Worm (Caenorhabditis elegans): ENCODE measurements around the gene F54H12.8.

DNA sequence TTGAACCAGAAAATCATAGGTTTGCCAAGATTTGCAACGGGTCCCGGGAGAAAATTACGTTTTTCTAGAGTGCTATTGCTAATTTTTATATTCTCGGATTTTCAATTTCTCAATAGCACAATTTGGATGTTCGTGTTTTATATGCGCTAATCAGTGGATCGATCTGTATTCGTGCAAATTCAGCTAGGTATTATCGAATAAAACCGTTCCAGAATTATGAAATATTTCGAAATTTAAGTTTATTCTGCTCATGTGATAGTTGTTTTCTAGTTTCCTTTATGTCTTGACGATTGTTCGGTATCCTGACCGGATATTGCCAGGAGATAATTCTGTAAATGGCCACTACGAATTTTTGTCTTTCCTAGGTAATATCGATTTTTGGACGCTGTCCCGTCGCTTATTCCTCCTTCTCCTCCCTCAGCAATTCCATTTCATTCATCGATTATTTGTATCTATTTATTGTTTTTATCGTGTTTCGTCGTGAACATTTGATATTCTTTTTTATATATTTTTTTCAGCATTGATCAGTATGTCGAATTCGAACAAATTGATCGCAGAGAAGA is 41.3 kb upstream of the F54H12.8 start, which contains the start of gene cit-1.2:
- TF ChIP-seq athp-1 (tag; optimal IDR thresholded peaks at IDR 0.05): no peak
- TF ChIP-seq F57A8.1 (GFP tag; optimal IDR thresholded peaks at IDR 0.05): no peak
- no peak for TF ChIP-seq pha-4 (tag; optimal IDR thresholded peaks at IDR 0.05)
- no peak for TF ChIP-seq snpc-1.1 (tag; optimal IDR thresholded peaks at IDR 0.05; ENCODE audit: insufficient read depth)
- no peak for TF ChIP-seq ekl-4 (GFP tag; IDR thresholded peaks at IDR 0.05)
- no peak for TF ChIP-seq hmg-1.2 (GFP tag; IDR thresholded peaks at IDR 0.05)
- TF ChIP-seq snpc-4 (GFP tag; optimal IDR thresholded peaks at IDR 0.05): no peak
- TF ChIP-seq snpc-4 (tag; optimal IDR thresholded peaks at IDR 0.05): no peak

All from whole organism, young adult.